Worm (Caenorhabditis elegans) whole organism, dauer: ENCODE data around the gene unc-25.

Experiments used
- unc-62 ChIP-seq: sonication (generic microtip); optimal IDR thresholded peaks from 2 replicates; lab custom pipeline; 2017; ENCODE audit warnings: missing biosample characterization, missing genetic modification reagents, missing genetic modification characterization

Gene unc-25

DNA sequence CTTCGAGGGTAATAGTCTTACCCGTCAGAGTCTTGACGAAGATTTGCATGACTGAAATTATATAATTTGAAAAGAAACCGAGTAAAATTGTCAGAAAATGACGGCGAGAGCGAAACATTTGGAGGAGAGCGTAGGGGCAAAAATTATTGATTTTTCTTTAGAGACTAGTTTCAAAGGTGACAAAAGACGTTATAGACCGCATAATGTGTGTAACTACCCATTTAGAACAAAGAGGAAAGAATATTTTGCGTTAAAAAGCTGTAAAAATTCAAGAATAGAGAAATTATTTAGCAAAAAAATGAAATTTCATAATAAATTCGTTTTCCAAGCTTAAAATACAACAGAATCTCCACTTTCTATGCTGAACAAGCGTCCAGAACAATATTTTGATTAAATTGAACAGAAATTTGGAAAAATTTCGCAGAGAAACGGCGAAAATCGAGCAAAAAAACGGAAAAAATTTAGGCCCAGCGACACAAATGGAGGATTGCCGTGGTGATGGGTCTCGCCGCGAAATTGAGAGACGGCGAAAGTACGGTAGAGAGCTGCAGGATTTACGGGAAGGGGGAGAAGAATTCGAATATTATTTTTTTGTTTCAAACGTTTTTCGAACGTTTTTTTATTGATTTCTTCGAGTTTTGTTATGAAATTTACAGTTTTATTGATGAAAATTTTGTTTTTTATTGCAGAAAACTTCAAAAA is 36.2 kb downstream of the unc-25 start, which contains the start of the genes ubq-2 and frg-1:
Gene ubq-2, minus strand, starts transcription at position 51 of the 702 bp plus-strand sequence.
Gene frg-1, plus strand, starts transcription at position 690 of the 702 bp plus-strand sequence.
- no peak for TF ChIP-seq unc-62 (GFP tag; lab: Kevin White, UChicago)

DNA sequence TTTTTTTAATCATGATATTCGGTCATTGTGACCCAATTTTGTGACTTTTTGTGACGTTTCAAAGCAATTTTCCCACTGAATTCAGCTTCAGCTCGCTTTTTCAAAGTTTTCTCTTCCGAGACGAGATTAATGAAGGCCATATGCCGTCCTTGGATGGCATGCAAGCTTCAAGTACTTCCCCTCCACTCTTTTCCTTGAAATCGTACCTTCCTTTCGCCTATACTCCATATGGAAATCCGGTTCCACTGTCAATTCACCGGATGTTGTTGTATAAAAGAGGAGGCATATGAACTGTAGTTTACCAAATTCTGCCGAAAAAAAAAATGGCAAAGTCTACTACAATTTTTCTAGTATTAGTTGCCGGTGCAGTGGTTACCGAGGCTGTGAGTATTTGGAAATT is 38.3 kb downstream of the unc-25 start, which contains the start of gene ZK1010.4:
Gene ZK1010.4, plus strand, starts transcription at position 301 of the 400 bp plus-strand sequence.
- no peak for TF ChIP-seq unc-62 (GFP tag; lab: Kevin White, UChicago)

DNA sequence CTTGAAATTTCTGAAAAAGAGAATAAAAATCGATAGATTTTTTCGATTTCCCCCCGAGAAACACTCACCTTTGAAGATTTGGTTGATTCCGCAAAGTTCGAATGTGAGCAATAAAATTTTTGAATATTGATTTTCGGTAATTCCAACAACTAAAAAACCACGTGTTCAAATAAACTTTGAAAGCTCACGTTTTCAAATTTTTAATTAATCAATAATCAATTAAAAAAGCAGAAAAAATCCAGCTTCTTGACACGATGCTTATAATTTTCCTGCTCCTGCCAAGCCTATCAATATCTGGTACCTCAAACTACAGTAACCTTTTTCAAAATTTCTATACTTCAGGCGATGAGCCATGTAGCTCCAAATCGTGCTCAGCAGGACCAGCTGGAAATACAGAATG is 45.0 kb downstream of the unc-25 start, which contains the start of gene ZK1010.5:
Gene ZK1010.5, minus strand, starts transcription at position 101 of the 400 bp plus-strand sequence.
- no peak for TF ChIP-seq unc-62 (GFP tag; lab: Kevin White, UChicago)

DNA sequence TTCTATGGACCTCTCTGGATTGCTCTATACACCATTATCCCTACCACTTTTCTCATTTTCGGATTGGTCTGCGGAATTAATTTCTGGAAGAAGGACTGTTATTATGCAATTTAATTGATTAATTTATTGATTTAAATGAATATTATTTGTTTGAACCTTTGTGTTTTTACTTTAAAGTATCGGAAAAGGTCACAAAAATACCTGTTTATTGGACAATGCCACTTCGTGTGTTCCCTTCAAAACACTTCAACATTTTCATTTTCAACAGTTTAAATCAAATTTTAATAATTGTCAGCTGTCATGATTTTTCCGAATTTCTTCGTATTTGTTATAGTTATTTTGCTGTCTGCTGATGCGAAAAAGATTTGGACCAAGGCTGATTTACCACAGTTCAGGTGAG is 48.5 kb downstream of the unc-25 start, which contains the start of gene ZK1010.12:
Gene ZK1010.12, plus strand, starts transcription at position 301 of the 400 bp plus-strand sequence.
- TF ChIP-seq unc-62 (GFP tag; lab: Kevin White, UChicago), result no peak

DNA sequence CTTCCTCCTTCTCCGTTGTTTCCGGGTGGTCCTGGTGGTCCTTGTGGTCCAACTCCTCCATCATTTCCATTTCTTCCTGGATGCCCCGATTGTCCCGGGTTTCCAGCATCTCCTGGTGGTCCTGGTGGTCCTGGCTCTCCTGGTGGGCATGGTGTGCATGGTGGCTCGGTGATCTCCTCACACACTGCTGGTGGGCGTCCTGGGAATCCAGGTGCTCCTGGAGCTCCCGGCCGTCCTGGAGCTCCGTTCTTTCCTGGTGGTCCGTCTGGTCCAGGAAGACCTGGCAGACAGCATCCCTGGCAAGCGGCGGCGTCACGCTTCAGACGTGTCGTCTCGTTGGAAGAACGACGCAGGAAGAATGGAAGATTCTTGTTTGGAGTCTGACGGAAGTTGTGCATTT is 50.6 kb downstream of the unc-25 start:
- TF ChIP-seq unc-62 (GFP tag; lab: Kevin White, UChicago), result no peak

DNA sequence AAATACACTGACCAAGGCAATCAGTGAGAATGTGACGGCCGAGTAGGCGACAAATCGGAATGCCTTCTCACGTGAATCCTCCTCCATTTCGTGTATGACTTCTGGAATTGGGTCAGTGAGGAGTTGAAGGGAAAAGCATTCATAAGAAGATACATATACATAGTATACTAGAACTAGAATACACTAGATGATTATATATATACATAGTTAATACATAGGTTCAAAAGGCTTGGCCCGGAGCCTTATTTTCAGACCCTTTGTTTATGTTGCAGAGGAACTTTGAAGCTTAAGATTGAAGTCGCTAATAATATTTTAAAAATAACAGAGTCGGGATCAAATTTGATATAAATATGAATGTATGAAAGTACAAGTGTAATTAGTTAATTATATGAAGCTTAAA is 51.2 kb downstream of the unc-25 start, which contains the start of gene col-97:
Gene col-97, minus strand, starts transcription at position 101 of the 400 bp plus-strand sequence.
- TF ChIP-seq unc-62 (GFP tag; lab: Kevin White, UChicago), result no peak

DNA sequence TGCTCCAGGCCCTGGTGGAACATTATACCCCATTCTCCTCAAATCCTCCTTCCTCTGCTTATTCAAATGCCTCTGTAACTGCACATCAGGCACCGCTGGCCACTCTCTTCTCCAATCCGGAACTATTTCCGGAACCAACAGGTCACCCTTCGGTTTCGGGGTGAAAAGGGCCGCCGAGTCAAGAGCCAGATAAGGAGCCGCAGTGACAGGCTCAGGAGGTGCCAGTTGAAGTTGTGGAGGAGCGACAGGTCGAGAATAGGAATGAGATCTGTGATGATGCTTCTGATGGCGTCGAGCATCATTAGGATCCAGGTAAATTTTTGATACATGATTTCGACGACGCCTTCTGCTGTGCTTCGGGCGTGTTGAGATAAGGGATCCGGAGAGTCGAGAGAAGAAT is 55.8 kb downstream of the unc-25 start:
- TF ChIP-seq unc-62 (GFP tag; lab: Kevin White, UChicago), result no peak
